Worm (Caenorhabditis elegans): ENCODE measurements around the gene Y44A6B.3.

ce11 chrV:20609494-20609893 is 28.8 kb downstream of the Y44A6B.3 start, which contains the start of gene grd-2:
- no peak for TF ChIP-seq him-1 (tag; optimal IDR thresholded peaks at IDR 0.05)
- TF ChIP-seq W03F9.2 (tag; optimal IDR thresholded peaks at IDR 0.05) = no peak

Data from whole organism, L4/young adult.